Fruit fly (Drosophila melanogaster) whole organism, embryonic: ENCODE measurements around the gene gro.

ENCODE experiments used
- Abd-B ChIP-seq: fragments of 200-800 bp; sonication (Bioruptor generic); optimal IDR thresholded peaks from 2 replicates; lab custom pipeline; 2018; ENCODE audit warnings: missing biosample characterization, mild to moderate bottlenecking, missing genetic modification characterization, moderate library complexity
- Atf6 ChIP-seq: fragments of 200-800 bp; sonication (Bioruptor generic); IDR thresholded peaks from 2 replicates; pipeline ENCODE4 v1.3.6; 2022; ENCODE audit warnings: missing biosample characterization, missing genetic modification characterization
- Bgb ChIP-seq: fragments of 200-800 bp; sonication (Bioruptor generic); IDR thresholded peaks from 2 replicates; pipeline ENCODE4 v1.3.6; 2022; ENCODE audit warnings: missing biosample characterization, missing genetic modification characterization; ENCODE audit not compliant: partially characterized antibody
- BtbVII ChIP-seq: fragments of 200-800 bp; sonication (Bioruptor generic); optimal IDR thresholded peaks from 3 replicates; lab custom pipeline; 2017; ENCODE audit warnings: missing biosample characterization, mild to moderate bottlenecking, missing genetic modification characterization
- C15 ChIP-seq: fragments of 200-800 bp; sonication (Bioruptor generic); IDR thresholded peaks from 3 replicates; pipeline ENCODE4 v1.3.6; 2022; ENCODE audit warnings: missing biosample characterization, missing genetic modification characterization
- CG10147 ChIP-seq: fragments of 200-800 bp; sonication (Bioruptor generic); optimal IDR thresholded peaks from 2 replicates; lab custom pipeline; 2019; ENCODE audit warnings: missing biosample characterization, mild to moderate bottlenecking, missing genetic modification characterization, moderate library complexity
- CG10321 ChIP-seq: fragments of 200-800 bp; sonication (Bioruptor generic); IDR thresholded peaks from 2 replicates; pipeline ENCODE4 v1.3.6; 2022; ENCODE audit warnings: missing biosample characterization, missing genetic modification characterization
- CG10431 ChIP-seq: fragments of 200-800 bp; sonication (Bioruptor generic); optimal IDR thresholded peaks from 3 replicates; lab custom pipeline; 2018; ENCODE audit warnings: missing biosample characterization, mild to moderate bottlenecking, missing genetic modification characterization
- CG11247 ChIP-seq: fragments of 200-800 bp; sonication (Bioruptor generic); IDR thresholded peaks from 2 replicates; pipeline ENCODE4 v1.3.6; 2022; ENCODE audit warnings: missing biosample characterization, missing genetic modification characterization
- CG1233 ChIP-seq: fragments of 200-800 bp; sonication (Bioruptor generic); optimal IDR thresholded peaks from 4 replicates; lab custom pipeline; 2018; ENCODE audit warnings: missing biosample characterization, mild to moderate bottlenecking, missing genetic modification characterization
- CG1529 ChIP-seq: fragments of 200-800 bp; sonication (Bioruptor generic); optimal IDR thresholded peaks from 3 replicates; lab custom pipeline; 2018; ENCODE audit warnings: missing biosample characterization, missing genetic modification characterization
- CG17359 ChIP-seq: fragments of 200-800 bp; sonication (Bioruptor generic); optimal IDR thresholded peaks from 3 replicates; lab custom pipeline; 2018; ENCODE audit warnings: missing biosample characterization, mild to moderate bottlenecking, missing genetic modification characterization, moderate library complexity
- CG17802 ChIP-seq: fragments of 200-800 bp; sonication (Bioruptor generic); optimal IDR thresholded peaks from 2 replicates; lab custom pipeline; 2018; ENCODE audit warnings: missing biosample characterization, mild to moderate bottlenecking, missing genetic modification characterization, moderate library complexity
- CG18011 ChIP-seq: fragments of 200-800 bp; sonication (Bioruptor generic); optimal IDR thresholded peaks from 2 replicates; lab custom pipeline; 2017; ENCODE audit warnings: missing biosample characterization, missing genetic modification characterization, mild to moderate bottlenecking, moderate library complexity, missing genotype
- CG2678 ChIP-seq: fragments of 200-800 bp; sonication (Bioruptor generic); optimal IDR thresholded peaks from 3 replicates; lab custom pipeline; 2019; ENCODE audit warnings: missing biosample characterization, mild to moderate bottlenecking, missing genetic modification characterization, moderate library complexity
- CG32767 ChIP-seq: fragments of 200-800 bp; sonication (Bioruptor generic); IDR thresholded peaks from 2 replicates; pipeline ENCODE4 v1.3.6; 2022; ENCODE audit warnings: missing biosample characterization, missing genetic modification characterization
- CG4404 ChIP-seq: fragments of 200-800 bp; sonication (Bioruptor generic); IDR thresholded peaks from 2 replicates; pipeline ENCODE4 v1.3.6; 2022; ENCODE audit warnings: missing biosample characterization, missing genetic modification characterization
- CG6791 ChIP-seq: fragments of 200-800 bp; sonication (Bioruptor generic); IDR thresholded peaks from 3 replicates; pipeline ENCODE4 v1.3.6; 2022; ENCODE audit warnings: missing biosample characterization, missing genetic modification characterization; ENCODE audit not compliant: partially characterized antibody
- CG7271 ChIP-seq: fragments of 200-800 bp; sonication (Bioruptor generic); optimal IDR thresholded peaks from 2 replicates; lab custom pipeline; 2018; ENCODE audit warnings: missing biosample characterization, mild to moderate bottlenecking, missing genetic modification characterization, moderate library complexity
- CG8281 ChIP-seq: fragments of 200-800 bp; sonication (Bioruptor generic); optimal IDR thresholded peaks from 2 replicates; lab custom pipeline; 2018; ENCODE audit warnings: missing biosample characterization, mild to moderate bottlenecking, missing genetic modification characterization, moderate library complexity
- Dbx ChIP-seq: fragments of 200-800 bp; sonication (Bioruptor generic); IDR thresholded peaks from 3 replicates; pipeline ENCODE4 v1.3.6; 2022; ENCODE audit warnings: missing biosample characterization, missing genetic modification characterization
- Doc2 ChIP-seq: fragments of 200-800 bp; sonication (Bioruptor generic); IDR thresholded peaks from 2 replicates; pipeline ENCODE4 v1.3.6; 2022; ENCODE audit warnings: missing biosample characterization, missing genetic modification characterization
- H15 ChIP-seq: fragments of 200-800 bp; sonication (Bioruptor generic); IDR thresholded peaks from 3 replicates; pipeline ENCODE4 v1.3.6; 2022; ENCODE audit warnings: missing biosample characterization, missing genetic modification characterization
- Hsf ChIP-seq: fragments of 200-800 bp; sonication (Bioruptor generic); optimal IDR thresholded peaks from 3 replicates; lab custom pipeline; 2016; ENCODE audit warnings: missing biosample characterization, missing genetic modification characterization
- Lpt ChIP-seq: fragments of >200 bp; optimal IDR thresholded peaks from 2 replicates; lab custom pipeline; 2018; ENCODE audit warnings: missing biosample characterization, missing genetic modification characterization
- MESR4 ChIP-seq: fragments of 200-800 bp; sonication (Bioruptor generic); optimal IDR thresholded peaks from 2 replicates; lab custom pipeline; 2018; ENCODE audit warnings: missing biosample characterization, mild to moderate bottlenecking, missing genetic modification characterization, moderate library complexity
- Med ChIP-seq: fragments of 200-800 bp; sonication (Bioruptor generic); peaks from one replicate; lab custom pipeline; 2016; ENCODE audit warnings: missing biosample characterization, missing genetic modification characterization, mild to moderate bottlenecking, inconsistent platforms, moderate library complexity
- NFAT ChIP-seq: fragments of 200-800 bp; sonication (Bioruptor generic); IDR thresholded peaks from 2 replicates; pipeline ENCODE4 v1.3.6; 2022; ENCODE audit warnings: missing biosample characterization, missing genetic modification characterization
- NfI ChIP-seq: fragments of 200-800 bp; sonication (Bioruptor generic); optimal IDR thresholded peaks from 3 replicates; lab custom pipeline; 2018; ENCODE audit warnings: missing biosample characterization, mild to moderate bottlenecking, missing genetic modification characterization, moderate library complexity
- Ravus ChIP-seq: fragments of 200-800 bp; sonication (Bioruptor generic); IDR thresholded peaks from 2 replicates; pipeline ENCODE4 v1.3.6; 2022; ENCODE audit warnings: missing biosample characterization, missing genetic modification characterization
- Six4 ChIP-seq: fragments of 200-800 bp; sonication (Bioruptor generic); optimal IDR thresholded peaks from 2 replicates; lab custom pipeline; 2016; ENCODE audit warnings: missing biosample characterization, missing genetic modification characterization
- Stat92E ChIP-seq, 3 experiments: fragments of >200 bp in 2 of 3; fragments of 200-800 bp in 1 of 3; sonication (Bioruptor generic) in 1 of 3; optimal IDR thresholded peaks; 2 replicates each; lab custom pipeline; 2017 to 2019; ENCODE audit warnings: missing biosample characterization in 3 of 3, missing genetic modification characterization in 3 of 3, mild to moderate bottlenecking in 1 of 3, moderate library complexity in 1 of 3
- Trl ChIP-seq, 3 experiments: fragments of >200 bp in 2 of 3; fragments of 200-800 bp in 1 of 3; sonication (Bioruptor generic) in 1 of 3; optimal IDR thresholded peaks; 2 replicates in 1 of 3; 3 replicates in 2 of 3; lab custom pipeline; 2016 to 2017; ENCODE audit warnings: missing biosample characterization in 1 of 3, missing genetic modification characterization in 1 of 3
- ash1 ChIP-seq: fragments of 200-800 bp; sonication (Bioruptor generic); optimal IDR thresholded peaks from 2 replicates; lab custom pipeline; 2018; ENCODE audit warnings: missing biosample characterization, mild to moderate bottlenecking, missing genetic modification characterization
- caup ChIP-seq: fragments of 200-800 bp; sonication (Bioruptor generic); optimal IDR thresholded peaks from 3 replicates; lab custom pipeline; 2017; ENCODE audit warnings: missing biosample characterization, mild to moderate bottlenecking, missing genetic modification characterization, moderate library complexity; ENCODE audit not compliant: severe bottlenecking
- da ChIP-seq: fragments of 200-800 bp; sonication (Bioruptor generic); optimal IDR thresholded peaks from 2 replicates; lab custom pipeline; 2016; ENCODE audit warnings: missing biosample characterization, missing genetic modification characterization
- dati ChIP-seq: fragments of 200-800 bp; sonication (Bioruptor generic); IDR thresholded peaks from 2 replicates; pipeline ENCODE4 v1.3.6; 2022; ENCODE audit warnings: missing biosample characterization, missing genetic modification characterization
- dimm ChIP-seq: fragments of 200-800 bp; sonication (Bioruptor generic); IDR thresholded peaks from 2 replicates; pipeline ENCODE4 v1.3.6; 2022; ENCODE audit warnings: missing biosample characterization, missing genetic modification characterization
- dm ChIP-seq: fragments of 200-800 bp; sonication (Bioruptor generic); optimal IDR thresholded peaks from 3 replicates; lab custom pipeline; 2016; ENCODE audit warnings: missing biosample characterization, missing genetic modification characterization
- grn ChIP-seq: fragments of 200-800 bp; sonication (Bioruptor generic); optimal IDR thresholded peaks from 3 replicates; lab custom pipeline; 2017; ENCODE audit warnings: missing biosample characterization, missing genetic modification characterization
- gsb ChIP-seq: fragments of 200-800 bp; sonication (Bioruptor generic); IDR thresholded peaks from 2 replicates; pipeline ENCODE4 v1.3.6; 2022; ENCODE audit warnings: missing biosample characterization, missing genetic modification characterization
- nau ChIP-seq: fragments of 200-800 bp; sonication (Bioruptor generic); optimal IDR thresholded peaks from 3 replicates; lab custom pipeline; 2017; ENCODE audit warnings: missing biosample characterization, mild to moderate bottlenecking, missing genetic modification characterization, missing genetic modification reagents
- peb ChIP-seq: fragments of 200-800 bp; sonication (Bioruptor generic); IDR thresholded peaks from 2 replicates; pipeline ENCODE4 v1.3.6; 2022; ENCODE audit warnings: missing biosample characterization, missing genetic modification characterization
- pho ChIP-seq: fragments of 200-800 bp; sonication (Bioruptor generic); optimal IDR thresholded peaks from 2 replicates; lab custom pipeline; 2016; ENCODE audit warnings: missing biosample characterization, missing genetic modification characterization
- scrt ChIP-seq: fragments of 200-800 bp; sonication (Bioruptor generic); optimal IDR thresholded peaks from 2 replicates; lab custom pipeline; 2018; ENCODE audit warnings: missing biosample characterization, mild to moderate bottlenecking, missing genetic modification characterization, moderate library complexity
- slbo ChIP-seq: fragments of 200-800 bp; sonication (Bioruptor generic); IDR thresholded peaks from 2 replicates; pipeline ENCODE4 v1.3.6; 2022; ENCODE audit warnings: missing biosample characterization, missing genetic modification characterization
- sob ChIP-seq: fragments of 200-800 bp; sonication (Bioruptor generic); IDR thresholded peaks from 2 replicates; pipeline ENCODE4 v1.3.6; 2022; ENCODE audit warnings: missing biosample characterization, missing genetic modification characterization
- zen2 ChIP-seq: fragments of 200-800 bp; sonication (Bioruptor generic); IDR thresholded peaks from 3 replicates; pipeline ENCODE4 v1.3.6; 2022; ENCODE audit warnings: missing biosample characterization, missing genetic modification characterization; ENCODE audit not compliant: partially characterized antibody

gro gene

dm6 chr3R:26021195-26021914 is 20.2 kb upstream of the gro start (continued):
- TF ChIP-seq MESR4 (GFP tag; lab: Kevin White, UChicago) (no peak), CG7271 (tag; lab: Kevin White, UChicago) (no peak), CG1529 (GFP tag; lab: Kevin White, UChicago) (peak; percentile 93), slbo (GFP tag; lab: Robert Waterston, UW) (peak; percentile 86), Dbx (peak; percentile 55; the same call in 1 of the 3 replicates), gsb (peak; percentile 61; the same call in 1 of the 2 replicates), CG18011 (GFP tag; lab: Kevin White, UChicago) (peak; percentile 75), CG10431 (GFP tag; lab: Kevin White, UChicago) (peak; percentile 85), dimm (GFP tag; lab: Robert Waterston, UW) (peak; percentile 57), Six4 (GFP tag; lab: Kevin White, UChicago) (peak; percentile 92), grn (GFP tag; lab: Kevin White, UChicago) (no peak), C15 (GFP tag; lab: Robert Waterston, UW) (0 out of 3 replicates have a peak, but pooled peaks have one; percentile 47), CG17802 (tag; lab: Kevin White, UChicago) (peak; percentile 57), Med (GFP tag; lab: Kevin White, UChicago) (peak; percentile 55), scrt (GFP tag; lab: Kevin White, UChicago) (peak; percentile 84), pho (GFP tag; lab: Kevin White, UChicago) (peak; percentile 86), H15 (peak; percentile 78), sob (GFP tag; lab: Robert Waterston, UW) (no peak; the same call in 1 of the 2 replicates), Ravus (GFP tag; lab: Robert Waterston, UW) (peak; percentile 20), caup (GFP tag; lab: Kevin White, UChicago) (peak; percentile 82), peb (peak; percentile 71), Atf6 (GFP tag; lab: Robert Waterston, UW) (peak; percentile 84), Hsf (GFP tag; lab: Kevin White, UChicago) (peak; percentile 94), dm (GFP tag; lab: Kevin White, UChicago) (peak; percentile 78), CG2678 (tag; lab: Kevin White, UChicago) (peak; percentile 98), da (peak; percentile 87), CG10321 (GFP tag; lab: Robert Waterston, UW) (peak; percentile 56), CG6791 (GFP tag; lab: Robert Waterston, UW) (peak; percentile 7; the same call in 1 of the 3 replicates), Doc2 (GFP tag; lab: Robert Waterston, UW) (peak; percentile 73), Abd-B (GFP tag; lab: Kevin White, UChicago) (peak; percentile 93), NFAT (GFP tag; lab: Robert Waterston, UW) (no peak; the same call in 1 of the 2 replicates), CG1233 (GFP tag; lab: Kevin White, UChicago) (peak; percentile 95), dati (GFP tag; lab: Robert Waterston, UW) (no peak), Stat92E (GFP tag; optimal IDR thresholded peaks at IDR 0.05; lab: Kevin White, UChicago) (peak in 1 of 3 experiments; percentile 81), CG11247 (no peak; the same call in 1 of the 2 replicates), CG4404 (GFP tag; lab: Robert Waterston, UW) (peak; percentile 86), NfI (peak; percentile 91), BtbVII (peak; percentile 93), Trl (optimal IDR thresholded peaks at IDR 0.05; lab: Kevin White, UChicago) (peak; percentile 57 to 80), Trl (GFP tag; optimal IDR thresholded peaks at IDR 0.05; lab: Kevin White, UChicago) (peak; percentile 72), Lpt (GFP tag; lab: Kevin White, UChicago) (no peak), nau (peak; percentile 92), CG10147 (GFP tag; lab: Kevin White, UChicago) (peak; percentile 94), ash1 (no peak), CG8281 (tag; lab: Kevin White, UChicago) (peak; percentile 73), CG17359 (tag; lab: Kevin White, UChicago) (peak; percentile 90), zen2 (GFP tag; lab: Robert Waterston, UW) (no peak), Bgb (GFP tag; lab: Robert Waterston, UW) (0 out of 2 replicates have a peak, but pooled peaks have one; percentile 32), CG32767 (GFP tag; lab: Robert Waterston, UW) (peak; percentile 84)
